Worm (Caenorhabditis elegans) whole organism, young adult: ENCODE data around the gene klo-1.

Experiments used
- T26A5.8 ChIP-seq: sonication (generic microtip); optimal IDR thresholded peaks from 2 replicates; lab custom pipeline; 2016; ENCODE audit warnings: missing genetic modification characterization, missing compliant biosample characterization
- bed-2 ChIP-seq: fragments of 200-800 bp; sonication (Bioruptor generic); IDR thresholded peaks from 2 replicates; pipeline ENCODE4 v1.3.6; 2022; ENCODE audit warnings: missing genetic modification reagents, missing genetic modification characterization, missing compliant biosample characterization
- dpl-1 ChIP-seq: fragments of 150-350 bp; optimal IDR thresholded peaks from 2 replicates; lab custom pipeline; 2014; ENCODE audit warnings: missing biosample characterization, missing genetic modification reagents, missing genetic modification characterization
- ztf-3 ChIP-seq: fragments of 200-800 bp; sonication (Bioruptor generic); optimal IDR thresholded peaks from 2 replicates; lab custom pipeline; 2018; ENCODE audit warnings: mild to moderate bottlenecking, missing genetic modification characterization, missing compliant biosample characterization

DNA sequence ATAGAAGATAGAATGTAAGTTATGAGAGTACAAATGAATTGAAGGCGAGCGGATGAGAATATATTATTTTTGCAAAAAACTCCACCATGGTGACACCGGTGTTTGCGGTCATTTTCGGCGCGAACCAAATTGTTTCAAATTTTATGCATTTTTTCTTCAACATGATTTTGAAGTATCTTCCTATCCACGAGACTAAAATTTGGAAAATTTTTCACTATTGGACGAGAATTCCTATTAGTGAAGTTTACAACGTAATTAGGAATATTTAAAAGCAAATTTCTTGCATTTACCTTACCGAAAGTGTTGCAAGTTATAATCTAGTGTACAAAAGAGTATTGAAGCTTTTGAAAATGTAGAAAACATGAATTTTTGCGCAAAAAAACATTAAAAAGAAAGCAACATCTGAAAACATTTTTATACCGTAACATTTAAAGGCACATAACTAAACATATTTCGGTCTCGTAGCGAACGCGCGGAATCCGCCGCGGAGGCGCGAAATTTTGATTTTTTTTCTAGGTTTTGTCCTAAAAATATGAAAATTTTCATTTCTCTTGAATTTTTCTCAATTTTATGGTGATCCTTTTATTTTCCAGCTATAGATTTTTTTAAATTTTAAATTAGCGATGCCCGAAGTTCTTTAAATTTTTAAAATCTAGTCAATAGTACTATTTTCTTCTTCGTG lies 48.5 kb upstream of the klo-1 start, which contains the start of gene sgo-1:
- TF ChIP-seq T26A5.8 (tag; lab: Kevin White, UChicago), result no peak
- no peak for TF ChIP-seq ztf-3 (GFP tag; lab: Kevin White, UChicago)
- no peak for TF ChIP-seq bed-2 (GFP tag; lab: Robert Waterston, UW)
- TF ChIP-seq dpl-1 (GFP tag; lab: Kevin White, UChicago), result peak; percentile 95
